Fruit fly (Drosophila melanogaster) whole organism, embryonic: ENCODE data around the gene CG12194.

Experiments used
- Ada2b ChIP-seq: fragments of 200-800 bp; sonication (Bioruptor generic); IDR thresholded peaks from 2 replicates; pipeline ENCODE4 v1.3.6; 2022; ENCODE audit warnings: missing biosample characterization, missing genetic modification characterization
- Bdp1 ChIP-seq: fragments of 200-800 bp; sonication (Bioruptor generic); optimal IDR thresholded peaks from 3 replicates; lab custom pipeline; 2016; ENCODE audit warnings: missing biosample characterization, missing genetic modification characterization
- C15 ChIP-seq: fragments of 200-800 bp; sonication (Bioruptor generic); IDR thresholded peaks from 3 replicates; pipeline ENCODE4 v1.3.6; 2022; ENCODE audit warnings: missing biosample characterization, missing genetic modification characterization
- CG10366 ChIP-seq: fragments of 200-800 bp; sonication (Bioruptor generic); IDR thresholded peaks from 2 replicates; pipeline ENCODE4 v1.3.6; 2022; ENCODE audit warnings: missing biosample characterization, missing genetic modification characterization
- CG10654 ChIP-seq: fragments of 200-800 bp; sonication (Bioruptor generic); optimal IDR thresholded peaks from 2 replicates; lab custom pipeline; 2016; ENCODE audit warnings: missing biosample characterization, missing genetic modification characterization
- CG11247 ChIP-seq: fragments of 200-800 bp; sonication (Bioruptor generic); IDR thresholded peaks from 2 replicates; pipeline ENCODE4 v1.3.6; 2022; ENCODE audit warnings: missing biosample characterization, missing genetic modification characterization
- CG11398 ChIP-seq: fragments of 200-800 bp; sonication (Bioruptor generic); optimal IDR thresholded peaks from 2 replicates; lab custom pipeline; 2016; ENCODE audit warnings: missing biosample characterization, missing genetic modification characterization
- CG11723 ChIP-seq: fragments of 200-800 bp; sonication (Bioruptor generic); optimal IDR thresholded peaks from 2 replicates; lab custom pipeline; 2017; ENCODE audit warnings: missing biosample characterization, mild to moderate bottlenecking, missing genetic modification characterization
- CG14667 ChIP-seq: fragments of 200-800 bp; sonication (Bioruptor generic); IDR thresholded peaks from 2 replicates; pipeline ENCODE4 v1.3.6; 2022; ENCODE audit warnings: missing biosample characterization, missing genetic modification characterization
- CG15601 ChIP-seq: fragments of 200-800 bp; sonication (Bioruptor generic); optimal IDR thresholded peaks from 3 replicates; lab custom pipeline; 2019; ENCODE audit warnings: missing biosample characterization, mild to moderate bottlenecking, missing genetic modification characterization, moderate library complexity
- CG17361 ChIP-seq: fragments of 200-800 bp; sonication (Bioruptor generic); IDR thresholded peaks from 3 replicates; pipeline ENCODE4 v1.3.6; 2022; ENCODE audit warnings: missing biosample characterization, missing genetic modification characterization
- CG1792 ChIP-seq: fragments of 200-800 bp; sonication (Bioruptor generic); optimal IDR thresholded peaks from 2 replicates; lab custom pipeline; 2016; ENCODE audit warnings: missing biosample characterization, missing genetic modification characterization
- CG18262 ChIP-seq: fragments of 200-800 bp; optimal IDR thresholded peaks from 3 replicates; lab custom pipeline; 2019; ENCODE audit warnings: missing biosample characterization, mild to moderate bottlenecking, missing genetic modification characterization, moderate library complexity
- CG2116 ChIP-seq: fragments of 200-800 bp; sonication (Bioruptor generic); optimal IDR thresholded peaks from 3 replicates; lab custom pipeline; 2018; ENCODE audit warnings: missing biosample characterization, mild to moderate bottlenecking, missing genetic modification characterization
- CG3847 ChIP-seq: fragments of 200-800 bp; sonication (Bioruptor generic); IDR thresholded peaks from 2 replicates; pipeline ENCODE4 v1.3.6; 2022; ENCODE audit warnings: missing biosample characterization, missing genetic modification characterization
- CG4360 ChIP-seq: fragments of 200-800 bp; sonication (Bioruptor generic); IDR thresholded peaks from 2 replicates; pipeline ENCODE4 v1.3.6; 2022; ENCODE audit warnings: missing biosample characterization, missing genetic modification characterization
- CG4730 ChIP-seq: fragments of 200-800 bp; sonication (Bioruptor generic); IDR thresholded peaks from 2 replicates; pipeline ENCODE4 v1.3.6; 2022; ENCODE audit warnings: missing biosample characterization, missing genetic modification characterization
- CG5180 ChIP-seq: fragments of 200-800 bp; sonication (Bioruptor generic); optimal IDR thresholded peaks from 3 replicates; lab custom pipeline; 2017; ENCODE audit warnings: missing biosample characterization, missing genetic modification characterization, mild to moderate bottlenecking, moderate library complexity, missing genetic modification reagents
- CG6683 ChIP-seq: fragments of 200-800 bp; sonication (Bioruptor generic); optimal IDR thresholded peaks from 2 replicates; lab custom pipeline; 2017; ENCODE audit warnings: missing biosample characterization, mild to moderate bottlenecking, missing genetic modification characterization, missing genetic modification reagents
- CG6791 ChIP-seq: fragments of 200-800 bp; sonication (Bioruptor generic); IDR thresholded peaks from 3 replicates; pipeline ENCODE4 v1.3.6; 2022; ENCODE audit warnings: missing biosample characterization, missing genetic modification characterization; ENCODE audit not compliant: partially characterized antibody
- CG7963 ChIP-seq: fragments of 200-800 bp; sonication (Bioruptor generic); IDR thresholded peaks from 3 replicates; pipeline ENCODE4 v1.3.6; 2022; ENCODE audit warnings: missing biosample characterization, missing genetic modification characterization; ENCODE audit not compliant: partially characterized antibody
- CG8089 ChIP-seq: fragments of 200-800 bp; sonication (Bioruptor generic); optimal IDR thresholded peaks from 3 replicates; lab custom pipeline; 2016; ENCODE audit warnings: missing biosample characterization, missing genetic modification characterization
- CG8924 ChIP-seq: fragments of 200-800 bp; optimal IDR thresholded peaks from 3 replicates; lab custom pipeline; 2019; ENCODE audit warnings: missing biosample characterization, mild to moderate bottlenecking, missing genetic modification characterization, moderate library complexity
- CG9817 ChIP-seq: fragments of 200-800 bp; sonication (Bioruptor generic); optimal IDR thresholded peaks from 2 replicates; lab custom pipeline; 2018; ENCODE audit warnings: missing biosample characterization, mild to moderate bottlenecking, missing genetic modification characterization, moderate library complexity
- Dp ChIP-seq: fragments of 200-800 bp; sonication (Bioruptor generic); optimal IDR thresholded peaks from 2 replicates; lab custom pipeline; 2018; ENCODE audit warnings: missing biosample characterization, mild to moderate bottlenecking, missing genetic modification characterization, moderate library complexity
- ERR ChIP-seq: fragments of 200-800 bp; sonication (Bioruptor generic); optimal IDR thresholded peaks from 2 replicates; lab custom pipeline; 2016; ENCODE audit warnings: missing biosample characterization, missing genetic modification characterization
- HHEX ChIP-seq: fragments of 200-800 bp; sonication (Bioruptor generic); optimal IDR thresholded peaks from 3 replicates; lab custom pipeline; 2017; ENCODE audit warnings: missing biosample characterization, mild to moderate bottlenecking, missing genetic modification characterization, missing genetic modification reagents
- Jarid2 ChIP-seq: fragments of 200-800 bp; sonication (Bioruptor generic); optimal IDR thresholded peaks from 3 replicates; lab custom pipeline; 2017; ENCODE audit warnings: mild to moderate bottlenecking, missing biosample characterization, missing genetic modification reagents, missing genetic modification characterization
- Lim3 ChIP-seq: fragments of 200-800 bp; sonication (Bioruptor generic); IDR thresholded peaks from 2 replicates; pipeline ENCODE4 v1.3.6; 2022; ENCODE audit warnings: missing biosample characterization, missing genetic modification characterization
- Myb ChIP-seq: fragments of 200-800 bp; sonication (Bioruptor generic); optimal IDR thresholded peaks from 2 replicates; lab custom pipeline; 2016; ENCODE audit warnings: missing biosample characterization, missing genetic modification characterization
- Sox102F ChIP-seq: fragments of 200-800 bp; sonication (Bioruptor generic); optimal IDR thresholded peaks from 2 replicates; lab custom pipeline; 2018; ENCODE audit warnings: missing biosample characterization, mild to moderate bottlenecking, missing genetic modification characterization, moderate library complexity
- Tbp ChIP-seq: fragments of >200 bp; optimal IDR thresholded peaks from 2 replicates; lab custom pipeline; 2018; ENCODE audit warnings: missing biosample characterization, missing genetic modification characterization
- YL-1 ChIP-seq: fragments of 200-800 bp; sonication (Bioruptor generic); optimal IDR thresholded peaks from 3 replicates; lab custom pipeline; 2017; ENCODE audit warnings: missing biosample characterization, mild to moderate bottlenecking, missing genetic modification characterization
- amos ChIP-seq: fragments of 200-800 bp; sonication (Bioruptor generic); IDR thresholded peaks from 2 replicates; pipeline ENCODE4 v1.3.6; 2022; ENCODE audit warnings: missing biosample characterization, missing genetic modification characterization; ENCODE audit not compliant: partially characterized antibody
- ara ChIP-seq: fragments of 200-800 bp; sonication (Bioruptor generic); IDR thresholded peaks from 2 replicates; pipeline ENCODE4 v1.3.6; 2022; ENCODE audit warnings: missing biosample characterization, missing genetic modification characterization
- bcd ChIP-seq: fragments of 200-800 bp; sonication (Bioruptor generic); optimal IDR thresholded peaks from 2 replicates; lab custom pipeline; 2017; ENCODE audit warnings: missing biosample characterization, mild to moderate bottlenecking, missing genetic modification characterization
- bigmax ChIP-seq: fragments of 200-800 bp; sonication (Bioruptor generic); optimal IDR thresholded peaks from 2 replicates; lab custom pipeline; 2018; ENCODE audit warnings: missing biosample characterization, mild to moderate bottlenecking, missing genetic modification characterization
- br ChIP-seq: fragments of >200 bp; optimal IDR thresholded peaks from 2 replicates; lab custom pipeline; 2017
- cad ChIP-seq: fragments of >200 bp; optimal IDR thresholded peaks from 2 replicates; lab custom pipeline; 2017; ENCODE audit warnings: missing biosample characterization, missing genetic modification characterization
- chm ChIP-seq: fragments of 200-800 bp; sonication (Bioruptor generic); IDR thresholded peaks from 2 replicates; pipeline ENCODE4 v1.3.6; 2022; ENCODE audit warnings: missing biosample characterization, missing genetic modification characterization
- ewg ChIP-seq: fragments of 200-800 bp; sonication (Bioruptor generic); optimal IDR thresholded peaks from 3 replicates; lab custom pipeline; 2017; ENCODE audit warnings: mild to moderate bottlenecking, missing biosample characterization, missing genetic modification reagents, missing genetic modification characterization
- fd96Cb ChIP-seq: fragments of 200-800 bp; sonication (Bioruptor generic); optimal IDR thresholded peaks from 2 replicates; lab custom pipeline; 2018; ENCODE audit warnings: missing biosample characterization, mild to moderate bottlenecking, missing genetic modification characterization, moderate library complexity
- h ChIP-seq: fragments of >200 bp; optimal IDR thresholded peaks from 2 replicates; lab custom pipeline; 2017
- lov ChIP-seq, 2 experiments: fragments of 200-800 bp in 1 of 2; fragments of >200 bp in 1 of 2; sonication (Bioruptor generic) in 1 of 2; IDR thresholded peaks in 1 of 2; optimal IDR thresholded peaks in 1 of 2; 2 replicates in 1 of 2; 3 replicates in 1 of 2; pipeline versions ENCODE4 v1.3.6 to Lab custom; 2017 to 2022; ENCODE audit warnings: missing biosample characterization in 1 of 2, missing genetic modification characterization in 1 of 2
- nerfin-2 ChIP-seq: fragments of 200-800 bp; sonication (Bioruptor generic); IDR thresholded peaks from 2 replicates; pipeline ENCODE4 v1.3.6; 2022; ENCODE audit warnings: missing biosample characterization, missing genetic modification characterization; ENCODE audit not compliant: partially characterized antibody
- odd ChIP-seq: fragments of 200-800 bp; sonication (Bioruptor generic); optimal IDR thresholded peaks from 2 replicates; lab custom pipeline; 2017; ENCODE audit warnings: missing biosample characterization, mild to moderate bottlenecking, missing genetic modification characterization
- sisA ChIP-seq: fragments of 200-800 bp; sonication (Bioruptor generic); IDR thresholded peaks from 2 replicates; pipeline ENCODE4 v1.3.6; 2022; ENCODE audit warnings: missing biosample characterization, missing genetic modification characterization
- tx ChIP-seq: fragments of 200-800 bp; sonication (Bioruptor generic); optimal IDR thresholded peaks from 2 replicates; lab custom pipeline; 2016; ENCODE audit warnings: missing biosample characterization, missing genetic modification characterization
- unpg ChIP-seq: fragments of 200-800 bp; sonication (Bioruptor generic); optimal IDR thresholded peaks from 3 replicates; lab custom pipeline; 2018; ENCODE audit warnings: missing biosample characterization, mild to moderate bottlenecking, missing genetic modification characterization, moderate library complexity
- zfh1 ChIP-seq: fragments of 200-800 bp; sonication (Bioruptor generic); IDR thresholded peaks from 3 replicates; pipeline ENCODE4 v1.3.6; 2022; ENCODE audit warnings: missing biosample characterization, missing genetic modification characterization
- zfh2 ChIP-seq: fragments of 200-800 bp; sonication (Bioruptor generic); optimal IDR thresholded peaks from 2 replicates; lab custom pipeline; 2016; ENCODE audit warnings: missing biosample characterization, missing genetic modification characterization

CG12194 gene

DNA sequence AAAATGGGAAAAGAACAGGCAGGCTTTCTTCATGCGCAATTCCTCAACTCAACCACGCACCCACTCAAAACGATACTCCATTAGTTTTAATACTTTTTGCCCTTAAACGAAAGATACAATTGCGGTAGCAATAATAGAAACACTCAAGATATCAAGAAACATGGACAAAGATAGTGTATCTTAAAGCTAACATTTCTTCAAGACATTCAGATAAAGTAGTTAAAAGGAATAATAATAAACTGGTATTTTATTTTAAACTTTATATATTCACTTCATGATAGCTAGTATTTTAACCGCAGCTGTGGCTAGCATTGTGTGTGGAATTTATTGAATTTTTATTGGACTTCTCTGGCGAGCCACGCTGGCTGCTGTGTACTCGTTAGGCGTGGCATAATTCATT, 18.0 kb downstream of the CG12194 start (continued):
- TF ChIP-seq YL-1 (GFP tag; lab: Kevin White, UChicago): no peak
- peak; percentile 43; the same call in 1 of the 2 replicates for TF ChIP-seq sisA (GFP tag; lab: Robert Waterston, UW)
- TF ChIP-seq nerfin-2 (GFP tag; lab: Robert Waterston, UW): no peak
- peak; percentile 9 for TF ChIP-seq CG9817
- TF ChIP-seq CG4730: peak; percentile 27; the same call in 1 of the 2 replicates
- no peak for TF ChIP-seq bigmax (GFP tag; lab: Kevin White, UChicago)
- no peak for TF ChIP-seq tx (GFP tag; lab: Kevin White, UChicago)
- no peak for TF ChIP-seq br (lab: Kevin White, UChicago)
- TF ChIP-seq CG11723: no peak
- no peak for TF ChIP-seq Dp (GFP tag; lab: Kevin White, UChicago)
- no peak for TF ChIP-seq CG2116
- peak; percentile 67; the same call in 1 of the 2 replicates for TF ChIP-seq chm
- peak; percentile 13 for TF ChIP-seq CG5180 (GFP tag; lab: Kevin White, UChicago)
- no peak for TF ChIP-seq Tbp
- TF ChIP-seq h: no peak
- TF ChIP-seq amos (GFP tag; lab: Robert Waterston, UW): no peak
- no peak; the same call in 1 of the 2 replicates for TF ChIP-seq CG10366 (GFP tag; lab: Robert Waterston, UW)
- peak; percentile 75 for TF ChIP-seq CG8924 (tag; lab: Kevin White, UChicago)
- peak; percentile 52 for TF ChIP-seq CG6683 (GFP tag; lab: Kevin White, UChicago)
- TF ChIP-seq Sox102F (GFP tag; lab: Kevin White, UChicago): peak; percentile 57
- TF ChIP-seq CG4360 (GFP tag; lab: Robert Waterston, UW): no peak
- no peak for TF ChIP-seq lov (optimal IDR thresholded peaks at IDR 0.05; lab: Kevin White, UChicago)
- TF ChIP-seq lov (GFP tag; IDR thresholded peaks at IDR 0.05; lab: Robert Waterston, UW): no peak
- TF ChIP-seq CG14667 (GFP tag; lab: Robert Waterston, UW): peak; percentile 56
- TF ChIP-seq Ada2b (GFP tag; lab: Robert Waterston, UW): peak; percentile 44; the same call in 1 of the 2 replicates
- no peak for TF ChIP-seq Lim3 (GFP tag; lab: Robert Waterston, UW)
- no peak for TF ChIP-seq CG11398
- TF ChIP-seq fd96Cb (tag; lab: Kevin White, UChicago): peak; percentile 73
- peak; percentile 23 for TF ChIP-seq ewg (GFP tag; lab: Kevin White, UChicago)
- TF ChIP-seq bcd (GFP tag; lab: Kevin White, UChicago): peak; percentile 44
- peak; percentile 59 for TF ChIP-seq unpg (GFP tag; lab: Kevin White, UChicago)
- TF ChIP-seq ERR: no peak
- peak; percentile 82 for TF ChIP-seq CG18262 (tag; lab: Kevin White, UChicago)
- no peak for TF ChIP-seq CG15601
- no peak for TF ChIP-seq Bdp1
- TF ChIP-seq ara: peak; percentile 73
- TF ChIP-seq zfh1 (GFP tag; lab: Robert Waterston, UW): peak; percentile 44; the same call in 1 of the 3 replicates
- TF ChIP-seq cad (GFP tag; lab: Kevin White, UChicago): no peak
- no peak for TF ChIP-seq CG1792
- TF ChIP-seq HHEX (GFP tag; lab: Kevin White, UChicago): peak; percentile 58
- no peak for TF ChIP-seq CG7963 (GFP tag; lab: Robert Waterston, UW)
- TF ChIP-seq CG17361 (GFP tag; lab: Robert Waterston, UW): peak; percentile 80
- no peak for TF ChIP-seq Jarid2 (GFP tag; lab: Kevin White, UChicago)
- TF ChIP-seq CG10654 (GFP tag; lab: Kevin White, UChicago): peak; percentile 46
- no peak for TF ChIP-seq C15
- no peak for TF ChIP-seq CG6791 (GFP tag; lab: Robert Waterston, UW)
- TF ChIP-seq odd (GFP tag; lab: Kevin White, UChicago): no peak
- TF ChIP-seq CG11247 (GFP tag; lab: Robert Waterston, UW): no peak
- TF ChIP-seq CG8089 (GFP tag; lab: Kevin White, UChicago): no peak
- TF ChIP-seq CG3847 (GFP tag; lab: Robert Waterston, UW): no peak
- no peak for TF ChIP-seq zfh2 (GFP tag; lab: Kevin White, UChicago)
- TF ChIP-seq Myb (GFP tag; lab: Kevin White, UChicago): no peak
